Fruit fly (Drosophila melanogaster) whole organism: ENCODE data around the gene CG18814.

Experiments
- CG8478 ChIP-seq: fragments of >200 bp; optimal IDR thresholded peaks from 2 replicates; lab custom pipeline; 2018; ENCODE audit warnings: inconsistent platforms
- Dll ChIP-seq: fragments of >200 bp; optimal IDR thresholded peaks from 2 replicates; lab custom pipeline; 2017
- pan ChIP-seq: fragments of >200 bp; optimal IDR thresholded peaks from 2 replicates; lab custom pipeline; 2017
- psq ChIP-seq: fragments of >200 bp; optimal IDR thresholded peaks from 2 replicates; lab custom pipeline; 2017
- usp ChIP-seq: fragments of >200 bp; optimal IDR thresholded peaks from 2 replicates; lab custom pipeline; 2017; ENCODE audit warnings: missing biosample characterization, missing genetic modification characterization, mixed read lengths

DNA sequence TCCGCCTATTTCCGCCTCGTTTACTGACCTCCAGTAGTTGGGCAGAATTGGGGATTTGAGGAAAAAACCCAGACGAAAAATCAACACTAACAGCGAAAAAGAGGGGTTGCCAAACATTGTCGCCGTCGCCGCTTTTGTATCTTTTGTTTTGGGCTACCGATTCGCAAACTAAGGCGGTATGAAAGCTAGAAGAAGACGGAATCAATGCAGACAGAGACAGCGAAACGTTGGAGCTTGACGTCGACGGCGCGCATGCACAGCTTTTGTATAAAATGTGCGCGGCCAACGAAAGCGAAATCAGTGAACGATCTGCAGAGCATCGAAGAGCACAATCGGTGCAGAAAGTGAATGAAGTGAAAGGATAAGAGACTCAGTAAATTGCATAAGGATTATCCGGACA, 30.9 kb upstream of the CG18814 start, which contains the start of gene CG4998:
- TF ChIP-seq pan (lab: Kevin White, UChicago) (no peak), CG8478 (lab: Kevin White, UChicago) (no peak), psq (lab: Kevin White, UChicago) (no peak), usp (no peak), Dll (lab: Kevin White, UChicago) (no peak)
